Fruit fly (Drosophila melanogaster) whole organism, embryonic: ENCODE data around the gene UQCR-C2.
A peak's percentile ranks its signal among the peaks of the same experiment; 100 is the strongest.

Experiments
- B-H1 ChIP-seq: fragments of 200-800 bp; sonication (Bioruptor generic); IDR thresholded peaks from 3 replicates; pipeline ENCODE4 v1.3.6; 2022; ENCODE audit warnings: missing biosample characterization, missing genetic modification characterization
- CG11093 ChIP-seq: fragments of 200-800 bp; sonication (Bioruptor generic); IDR thresholded peaks from 3 replicates; pipeline ENCODE4 v1.3.6; 2022; ENCODE audit warnings: missing biosample characterization, missing genetic modification characterization
- CG12219 ChIP-seq: fragments of 200-800 bp; sonication (Bioruptor generic); optimal IDR thresholded peaks from 3 replicates; lab custom pipeline; 2018; ENCODE audit warnings: missing biosample characterization, mild to moderate bottlenecking, missing genetic modification characterization
- CG13296 ChIP-seq: fragments of 200-800 bp; sonication (Bioruptor generic); optimal IDR thresholded peaks from 3 replicates; lab custom pipeline; 2018; ENCODE audit warnings: missing biosample characterization, mild to moderate bottlenecking, missing genetic modification characterization
- CG14050 ChIP-seq: fragments of 200-800 bp; sonication (Bioruptor generic); IDR thresholded peaks from 3 replicates; pipeline ENCODE4 v1.3.6; 2022; ENCODE audit warnings: missing biosample characterization, missing genetic modification characterization
- CG1529 ChIP-seq: fragments of 200-800 bp; sonication (Bioruptor generic); optimal IDR thresholded peaks from 3 replicates; lab custom pipeline; 2018; ENCODE audit warnings: missing biosample characterization, missing genetic modification characterization
- CG15479 ChIP-seq: fragments of 200-800 bp; sonication (Bioruptor generic); optimal IDR thresholded peaks from 3 replicates; lab custom pipeline; 2019; ENCODE audit warnings: missing biosample characterization, mild to moderate bottlenecking, missing genetic modification characterization, moderate library complexity
- CG16815 ChIP-seq: fragments of 200-800 bp; sonication (Bioruptor generic); optimal IDR thresholded peaks from 3 replicates; lab custom pipeline; 2017; ENCODE audit warnings: missing biosample characterization, mild to moderate bottlenecking, missing genetic modification characterization
- CG17186 ChIP-seq: fragments of 200-800 bp; sonication (Bioruptor generic); optimal IDR thresholded peaks from 3 replicates; lab custom pipeline; 2017; ENCODE audit warnings: missing biosample characterization, missing genetic modification reagents, missing genetic modification characterization
- CG1832 ChIP-seq: fragments of 200-800 bp; sonication (Bioruptor generic); optimal IDR thresholded peaks from 2 replicates; lab custom pipeline; 2017; ENCODE audit warnings: missing biosample characterization, mild to moderate bottlenecking, missing genetic modification characterization, inconsistent platforms
- CG18619 ChIP-seq: fragments of 200-800 bp; sonication (Bioruptor generic); optimal IDR thresholded peaks from 3 replicates; lab custom pipeline; 2017; ENCODE audit warnings: missing biosample characterization, mild to moderate bottlenecking, missing genetic modification characterization
- CG2202 ChIP-seq: fragments of 200-800 bp; sonication (Bioruptor generic); optimal IDR thresholded peaks from 2 replicates; lab custom pipeline; 2018; ENCODE audit warnings: missing biosample characterization, mild to moderate bottlenecking, missing genetic modification characterization
- CG30403 ChIP-seq: fragments of 200-800 bp; sonication (Bioruptor generic); optimal IDR thresholded peaks from 3 replicates; lab custom pipeline; 2016; ENCODE audit warnings: missing biosample characterization, missing genetic modification characterization
- CG42726 ChIP-seq: fragments of 200-800 bp; sonication (Bioruptor generic); IDR thresholded peaks from 2 replicates; pipeline ENCODE4 v1.3.6; 2022; ENCODE audit warnings: missing biosample characterization, missing genetic modification characterization; ENCODE audit not compliant: partially characterized antibody
- CG4617 ChIP-seq: fragments of 200-800 bp; sonication (Bioruptor generic); optimal IDR thresholded peaks from 3 replicates; lab custom pipeline; 2016; ENCODE audit warnings: missing biosample characterization, missing genetic modification characterization, borderline replicate concordance
- CG6272 ChIP-seq: fragments of 200-800 bp; sonication (Bioruptor generic); IDR thresholded peaks from 2 replicates; pipeline ENCODE4 v1.3.6; 2022; ENCODE audit warnings: missing biosample characterization, missing genetic modification characterization
- CG7963 ChIP-seq: fragments of 200-800 bp; sonication (Bioruptor generic); IDR thresholded peaks from 3 replicates; pipeline ENCODE4 v1.3.6; 2022; ENCODE audit warnings: missing biosample characterization, missing genetic modification characterization; ENCODE audit not compliant: partially characterized antibody
- CG9609 ChIP-seq: fragments of 200-800 bp; sonication (Bioruptor generic); optimal IDR thresholded peaks from 3 replicates; lab custom pipeline; 2016; ENCODE audit warnings: missing biosample characterization, missing genetic modification characterization
- CoRest ChIP-seq: fragments of 200-800 bp; sonication (Bioruptor generic); optimal IDR thresholded peaks from 3 replicates; lab custom pipeline; 2018; ENCODE audit warnings: missing biosample characterization, mild to moderate bottlenecking, missing genetic modification characterization, moderate library complexity
- Doc2 ChIP-seq: fragments of 200-800 bp; sonication (Bioruptor generic); IDR thresholded peaks from 2 replicates; pipeline ENCODE4 v1.3.6; 2022; ENCODE audit warnings: missing biosample characterization, missing genetic modification characterization
- E2f2 ChIP-seq: fragments of 200-800 bp; sonication (Bioruptor generic); IDR thresholded peaks from 2 replicates; pipeline ENCODE4 v1.3.6; 2022; ENCODE audit warnings: missing biosample characterization, missing genetic modification characterization
- H2.0 ChIP-seq: fragments of 200-800 bp; sonication (Bioruptor generic); IDR thresholded peaks from 2 replicates; pipeline ENCODE4 v1.3.6; 2022; ENCODE audit warnings: missing biosample characterization, missing genetic modification characterization
- HLHmδ ChIP-seq: fragments of 200-800 bp; sonication (Bioruptor generic); optimal IDR thresholded peaks from 2 replicates; lab custom pipeline; 2018; ENCODE audit warnings: missing biosample characterization, mild to moderate bottlenecking, missing genetic modification characterization, moderate library complexity
- Lim3 ChIP-seq: fragments of 200-800 bp; sonication (Bioruptor generic); IDR thresholded peaks from 2 replicates; pipeline ENCODE4 v1.3.6; 2022; ENCODE audit warnings: missing biosample characterization, missing genetic modification characterization
- Mes4 ChIP-seq: fragments of 200-800 bp; sonication (Bioruptor generic); optimal IDR thresholded peaks from 2 replicates; lab custom pipeline; 2016; ENCODE audit warnings: missing biosample characterization, missing genetic modification characterization
- Six4 ChIP-seq: fragments of 200-800 bp; sonication (Bioruptor generic); optimal IDR thresholded peaks from 2 replicates; lab custom pipeline; 2016; ENCODE audit warnings: missing biosample characterization, missing genetic modification characterization
- Sox100B ChIP-seq: fragments of 200-800 bp; sonication (Bioruptor generic); optimal IDR thresholded peaks from 3 replicates; lab custom pipeline; 2018; ENCODE audit warnings: missing biosample characterization, mild to moderate bottlenecking, missing genetic modification characterization
- Spps ChIP-seq: fragments of 200-800 bp; sonication (Bioruptor generic); optimal IDR thresholded peaks from 2 replicates; lab custom pipeline; 2018; ENCODE audit warnings: missing biosample characterization, mild to moderate bottlenecking, missing genetic modification characterization
- Xbp1 ChIP-seq: fragments of 200-800 bp; sonication (Bioruptor generic); optimal IDR thresholded peaks from 3 replicates; lab custom pipeline; 2016; ENCODE audit warnings: missing biosample characterization, mild to moderate bottlenecking, missing genetic modification characterization
- aop ChIP-seq: fragments of 200-800 bp; sonication (Bioruptor generic); IDR thresholded peaks from 2 replicates; pipeline ENCODE4 v1.3.6; 2022; ENCODE audit warnings: missing biosample characterization, missing genetic modification characterization
- ap ChIP-seq: fragments of 200-800 bp; sonication (Bioruptor generic); IDR thresholded peaks from 2 replicates; pipeline ENCODE4 v1.3.6; 2022; ENCODE audit warnings: missing biosample characterization, missing genetic modification characterization
- ato ChIP-seq: fragments of 200-800 bp; sonication (Bioruptor generic); IDR thresholded peaks from 2 replicates; pipeline ENCODE4 v1.3.6; 2022; ENCODE audit warnings: missing biosample characterization, missing genetic modification characterization; ENCODE audit not compliant: partially characterized antibody
- da ChIP-seq: fragments of 200-800 bp; sonication (Bioruptor generic); optimal IDR thresholded peaks from 2 replicates; lab custom pipeline; 2016; ENCODE audit warnings: missing biosample characterization, missing genetic modification characterization
- gro ChIP-seq: fragments of 200-800 bp; sonication (Bioruptor generic); optimal IDR thresholded peaks from 2 replicates; lab custom pipeline; 2016; ENCODE audit warnings: missing biosample characterization, missing genetic modification characterization
- gsb ChIP-seq: fragments of 200-800 bp; sonication (Bioruptor generic); IDR thresholded peaks from 2 replicates; pipeline ENCODE4 v1.3.6; 2022; ENCODE audit warnings: missing biosample characterization, missing genetic modification characterization
- jumu ChIP-seq: fragments of 200-800 bp; sonication (Bioruptor generic); optimal IDR thresholded peaks from 3 replicates; lab custom pipeline; 2016; ENCODE audit warnings: missing biosample characterization, missing genetic modification characterization
- kah ChIP-seq: fragments of 200-800 bp; sonication (Bioruptor generic); optimal IDR thresholded peaks from 2 replicates; lab custom pipeline; 2018; ENCODE audit warnings: missing biosample characterization, mild to moderate bottlenecking, missing genetic modification characterization
- kay ChIP-seq: fragments of 200-800 bp; sonication (Bioruptor generic); optimal IDR thresholded peaks from 2 replicates; lab custom pipeline; 2016; ENCODE audit warnings: missing biosample characterization, missing genetic modification characterization
- knrl ChIP-seq: fragments of 200-800 bp; sonication (Bioruptor generic); IDR thresholded peaks from 3 replicates; pipeline ENCODE4 v1.3.6; 2022; ENCODE audit warnings: missing biosample characterization, missing genetic modification characterization; ENCODE audit not compliant: partially characterized antibody
- lab ChIP-seq: fragments of 200-800 bp; sonication (Bioruptor generic); optimal IDR thresholded peaks from 3 replicates; lab custom pipeline; 2017; ENCODE audit warnings: missing biosample characterization, missing genetic modification characterization, mild to moderate bottlenecking, moderate library complexity, missing genetic modification reagents
- lbe ChIP-seq: fragments of 200-800 bp; sonication (Bioruptor generic); optimal IDR thresholded peaks from 2 replicates; lab custom pipeline; 2016; ENCODE audit warnings: missing biosample characterization, mild to moderate bottlenecking, missing genetic modification characterization
- lilli ChIP-seq: fragments of 200-800 bp; sonication (Bioruptor generic); optimal IDR thresholded peaks from 3 replicates; lab custom pipeline; 2016; ENCODE audit warnings: missing biosample characterization, missing genetic modification characterization
- lov ChIP-seq, 2 experiments: fragments of 200-800 bp in 1 of 2; fragments of >200 bp in 1 of 2; sonication (Bioruptor generic) in 1 of 2; IDR thresholded peaks in 1 of 2; optimal IDR thresholded peaks in 1 of 2; 2 replicates in 1 of 2; 3 replicates in 1 of 2; pipeline versions ENCODE4 v1.3.6 to Lab custom; 2017 to 2022; ENCODE audit warnings: missing biosample characterization in 1 of 2, missing genetic modification characterization in 1 of 2
- otp ChIP-seq: fragments of 200-800 bp; sonication (Bioruptor generic); IDR thresholded peaks from 3 replicates; pipeline ENCODE4, ENCODE4 v1.3.6; 2022; ENCODE audit warnings: missing biosample characterization, missing genetic modification characterization
- pfk ChIP-seq: fragments of 200-800 bp; sonication (Bioruptor generic); optimal IDR thresholded peaks from 2 replicates; lab custom pipeline; 2018; ENCODE audit warnings: missing biosample characterization, mild to moderate bottlenecking, missing genetic modification characterization, moderate library complexity
- run ChIP-seq: fragments of 200-800 bp; sonication (Bioruptor generic); optimal IDR thresholded peaks from 3 replicates; lab custom pipeline; 2018; ENCODE audit warnings: missing biosample characterization, mild to moderate bottlenecking, missing genetic modification characterization
- salm ChIP-seq: fragments of 200-800 bp; sonication (Bioruptor generic); optimal IDR thresholded peaks from 2 replicates; lab custom pipeline; 2018; ENCODE audit warnings: missing biosample characterization, mild to moderate bottlenecking, missing genetic modification characterization
- sr ChIP-seq: fragments of 200-800 bp; sonication (Bioruptor generic); IDR thresholded peaks from 3 replicates; pipeline ENCODE4 v1.3.6; 2022; ENCODE audit warnings: missing biosample characterization, missing genetic modification characterization
- stc ChIP-seq: fragments of 200-800 bp; sonication (Bioruptor generic); IDR thresholded peaks from 2 replicates; pipeline ENCODE4 v1.3.6; 2022; ENCODE audit warnings: missing biosample characterization, missing genetic modification characterization
- sug ChIP-seq: fragments of 200-800 bp; optimal IDR thresholded peaks from 2 replicates; lab custom pipeline; 2019; ENCODE audit warnings: missing biosample characterization, mild to moderate bottlenecking, missing genetic modification characterization, moderate library complexity
- toy ChIP-seq: fragments of 200-800 bp; sonication (Bioruptor generic); IDR thresholded peaks from 2 replicates; pipeline ENCODE4 v1.3.6; 2022; ENCODE audit warnings: missing biosample characterization, missing genetic modification characterization
- tx ChIP-seq: fragments of 200-800 bp; sonication (Bioruptor generic); optimal IDR thresholded peaks from 2 replicates; lab custom pipeline; 2016; ENCODE audit warnings: missing biosample characterization, missing genetic modification characterization

Gene UQCR-C2

dm6 chr3L:16544220-16544619, 39.7 kb upstream of the UQCR-C2 start (continued):
- TF ChIP-seq sug (tag; lab: Kevin White, UChicago) (no peak), Sox100B (GFP tag; lab: Kevin White, UChicago) (no peak), Six4 (GFP tag; lab: Kevin White, UChicago) (peak; percentile 1), CG12219 (peak; percentile 10), lov (optimal IDR thresholded peaks at IDR 0.05; lab: Kevin White, UChicago) (no peak), lov (GFP tag; IDR thresholded peaks at IDR 0.05; lab: Robert Waterston, UW) (no peak), toy (GFP tag; lab: Robert Waterston, UW) (no peak), run (no peak), kay (no peak), H2.0 (GFP tag; lab: Robert Waterston, UW) (no peak), Lim3 (GFP tag; lab: Robert Waterston, UW) (no peak), jumu (GFP tag; lab: Kevin White, UChicago) (peak; percentile 1), gsb (GFP tag; lab: Robert Waterston, UW) (no peak), Spps (tag; lab: Kevin White, UChicago) (no peak), sr (GFP tag; lab: Robert Waterston, UW) (no peak), tx (GFP tag; lab: Kevin White, UChicago) (peak; percentile 21), E2f2 (GFP tag; lab: Robert Waterston, UW) (no peak), CG7963 (GFP tag; lab: Robert Waterston, UW) (no peak), CG9609 (GFP tag; lab: Kevin White, UChicago) (peak; percentile 42), CG16815 (GFP tag; lab: Kevin White, UChicago) (peak; percentile 30), aop (GFP tag; lab: Robert Waterston, UW) (no peak), CG18619 (GFP tag; lab: Kevin White, UChicago) (no peak), Mes4 (GFP tag; lab: Kevin White, UChicago) (no peak), Xbp1 (GFP tag; lab: Kevin White, UChicago) (peak; percentile 60), CoRest (tag; lab: Kevin White, UChicago) (no peak), CG13296 (GFP tag; lab: Kevin White, UChicago) (no peak), CG2202 (tag; lab: Kevin White, UChicago) (no peak), ap (GFP tag; lab: Robert Waterston, UW) (no peak), pfk (GFP tag; lab: Kevin White, UChicago) (no peak), HLHmδ (no peak), B-H1 (GFP tag; lab: Robert Waterston, UW) (no peak), ato (no peak), Doc2 (GFP tag; lab: Robert Waterston, UW) (no peak), CG15479 (GFP tag; lab: Kevin White, UChicago) (no peak), kah (GFP tag; lab: Kevin White, UChicago) (no peak), lbe (GFP tag; lab: Kevin White, UChicago) (no peak), CG17186 (GFP tag; lab: Kevin White, UChicago) (no peak), da (no peak), CG11093 (no peak), CG14050 (GFP tag; lab: Robert Waterston, UW) (no peak), gro (GFP tag; lab: Kevin White, UChicago) (no peak), CG1832 (GFP tag; lab: Kevin White, UChicago) (no peak), salm (no peak), stc (GFP tag; lab: Robert Waterston, UW) (no peak), otp (GFP tag; lab: Robert Waterston, UW) (0 out of 3 replicates have a peak, but pooled peaks have one; percentile 37), CG30403 (GFP tag; lab: Kevin White, UChicago) (peak; percentile 32), CG6272 (GFP tag; lab: Robert Waterston, UW) (no peak), knrl (GFP tag; lab: Robert Waterston, UW) (no peak), CG4617 (no peak), lab (GFP tag; lab: Kevin White, UChicago) (peak; percentile 58), lilli (GFP tag; lab: Kevin White, UChicago) (peak; percentile 47), CG1529 (GFP tag; lab: Kevin White, UChicago) (no peak), CG42726 (GFP tag; lab: Robert Waterston, UW) (no peak)
